Fruit fly (Drosophila melanogaster) whole organism, adult: ENCODE results near the gene CG7298.

ENCODE experiments used
- CG11617 ChIP-seq: fragments of 200-800 bp; sonication (Bioruptor generic); optimal IDR thresholded peaks from 2 replicates; lab custom pipeline; 2017; ENCODE audit warnings: mild to moderate bottlenecking, missing biosample characterization, missing genetic modification reagents, missing genetic modification characterization
- CG12768 ChIP-seq: fragments of 200-800 bp; sonication (Bioruptor generic); optimal IDR thresholded peaks from 2 replicates; lab custom pipeline; 2017; ENCODE audit warnings: missing biosample characterization, missing genetic modification characterization, mild to moderate bottlenecking, moderate library complexity, missing genetic modification reagents
- CG14711 ChIP-seq: fragments of 200-800 bp; sonication (Bioruptor generic); optimal IDR thresholded peaks from 2 replicates; lab custom pipeline; 2018; ENCODE audit warnings: missing biosample characterization, mild to moderate bottlenecking, missing genetic modification characterization, moderate library complexity
- CG1620 ChIP-seq: fragments of 200-800 bp; sonication (Bioruptor generic); optimal IDR thresholded peaks from 2 replicates; lab custom pipeline; 2016; ENCODE audit warnings: missing biosample characterization, missing genetic modification characterization
- CG33017 ChIP-seq: fragments of 200-800 bp; sonication (Bioruptor generic); optimal IDR thresholded peaks from 2 replicates; lab custom pipeline; 2018; ENCODE audit warnings: missing biosample characterization, mild to moderate bottlenecking, missing genetic modification characterization, moderate library complexity
- CG5204 ChIP-seq: fragments of 200-800 bp; sonication (Bioruptor generic); optimal IDR thresholded peaks from 2 replicates; lab custom pipeline; 2016; ENCODE audit warnings: missing biosample characterization, missing genetic modification characterization
- CG7045 ChIP-seq: fragments of 200-800 bp; sonication (Bioruptor generic); optimal IDR thresholded peaks from 2 replicates; lab custom pipeline; 2017; ENCODE audit warnings: missing biosample characterization, mild to moderate bottlenecking, missing genetic modification characterization
- CG7101 ChIP-seq: fragments of 200-800 bp; sonication (Bioruptor generic); optimal IDR thresholded peaks from 2 replicates; lab custom pipeline; 2018; ENCODE audit warnings: missing biosample characterization, mild to moderate bottlenecking, missing genetic modification characterization, moderate library complexity
- Clk ChIP-seq: fragments of 200-800 bp; sonication (Bioruptor generic); optimal IDR thresholded peaks from 2 replicates; lab custom pipeline; 2017; ENCODE audit warnings: missing biosample characterization, missing genetic modification characterization
- Crg-1 ChIP-seq: fragments of 200-800 bp; sonication (Bioruptor generic); optimal IDR thresholded peaks from 2 replicates; lab custom pipeline; 2016; ENCODE audit warnings: missing biosample characterization, missing genetic modification characterization
- Hr96 ChIP-seq: fragments of 200-800 bp; sonication (Bioruptor generic); optimal IDR thresholded peaks from 2 replicates; lab custom pipeline; 2016; ENCODE audit warnings: missing biosample characterization, missing genetic modification characterization
- Mnt ChIP-seq: fragments of 200-800 bp; sonication (Bioruptor generic); optimal IDR thresholded peaks from 2 replicates; lab custom pipeline; 2016; ENCODE audit warnings: missing biosample characterization, mild to moderate bottlenecking, missing genetic modification characterization
- bab1 ChIP-seq: fragments of 200-800 bp; sonication (Bioruptor generic); optimal IDR thresholded peaks from 3 replicates; lab custom pipeline; 2019; ENCODE audit warnings: missing biosample characterization, mild to moderate bottlenecking, missing genetic modification characterization, moderate library complexity
- cic ChIP-seq: fragments of 200-800 bp; sonication (Bioruptor generic); optimal IDR thresholded peaks from 2 replicates; lab custom pipeline; 2017; ENCODE audit warnings: missing biosample characterization, mild to moderate bottlenecking, missing genetic modification characterization, moderate library complexity
- cnc ChIP-seq, 2 experiments: fragments of >200 bp; optimal IDR thresholded peaks; 2 replicates each; lab custom pipeline; 2017
- kay ChIP-seq: fragments of 200-800 bp; sonication (Bioruptor generic); peaks from one replicate; lab custom pipeline; 2016; ENCODE audit warnings: missing biosample characterization, missing genetic modification characterization, borderline replicate concordance
- ovo ChIP-seq: fragments of 200-800 bp; sonication (Bioruptor generic); optimal IDR thresholded peaks from 2 replicates; lab custom pipeline; 2016; ENCODE audit warnings: missing biosample characterization, missing genetic modification characterization
- pad ChIP-seq: fragments of 200-800 bp; sonication (Bioruptor generic); optimal IDR thresholded peaks from 3 replicates; lab custom pipeline; 2017; ENCODE audit warnings: missing biosample characterization, missing genetic modification characterization, mild to moderate bottlenecking, moderate library complexity, missing genetic modification reagents
- tj ChIP-seq: fragments of 200-800 bp; sonication (Bioruptor generic); optimal IDR thresholded peaks from 3 replicates; lab custom pipeline; 2017; ENCODE audit warnings: missing biosample characterization, mild to moderate bottlenecking, missing genetic modification characterization, moderate library complexity
- toe ChIP-seq: fragments of 200-800 bp; sonication (Bioruptor generic); optimal IDR thresholded peaks from 2 replicates; lab custom pipeline; 2016; ENCODE audit warnings: missing biosample characterization, missing genetic modification characterization

Gene CG7298

DNA sequence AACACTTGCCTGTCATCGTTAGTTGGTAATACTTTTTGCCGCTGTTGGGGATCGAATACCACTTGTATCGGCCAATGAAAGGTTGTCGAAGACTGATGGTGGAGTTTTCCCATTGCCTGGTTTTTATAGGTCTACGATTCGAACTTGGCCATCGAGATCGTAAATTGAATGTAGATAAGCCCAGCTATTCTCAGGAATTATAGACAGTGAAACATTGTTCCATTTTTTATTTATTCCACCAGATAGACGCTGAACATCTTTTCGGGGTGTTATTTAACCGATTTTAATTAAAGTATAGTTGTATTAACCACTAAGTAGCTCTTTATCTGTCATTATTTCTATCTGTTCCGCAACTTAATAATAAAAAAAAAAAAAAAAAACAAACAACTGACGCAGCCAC is at the start of gene CG7298:
CG7298 (minus strand) TSS at position 101 of the 400 bp plus-strand sequence.
- no peak for TF ChIP-seq cnc (optimal IDR thresholded peaks at IDR 0.05; lab: Kevin White, UChicago)
- TF ChIP-seq kay (GFP tag; lab: Kevin White, UChicago) = no peak
- no peak for TF ChIP-seq Hr96 (GFP tag; lab: Kevin White, UChicago)
- TF ChIP-seq Crg-1 (GFP tag; lab: Kevin White, UChicago) = no peak
- TF ChIP-seq ovo = no peak

DNA sequence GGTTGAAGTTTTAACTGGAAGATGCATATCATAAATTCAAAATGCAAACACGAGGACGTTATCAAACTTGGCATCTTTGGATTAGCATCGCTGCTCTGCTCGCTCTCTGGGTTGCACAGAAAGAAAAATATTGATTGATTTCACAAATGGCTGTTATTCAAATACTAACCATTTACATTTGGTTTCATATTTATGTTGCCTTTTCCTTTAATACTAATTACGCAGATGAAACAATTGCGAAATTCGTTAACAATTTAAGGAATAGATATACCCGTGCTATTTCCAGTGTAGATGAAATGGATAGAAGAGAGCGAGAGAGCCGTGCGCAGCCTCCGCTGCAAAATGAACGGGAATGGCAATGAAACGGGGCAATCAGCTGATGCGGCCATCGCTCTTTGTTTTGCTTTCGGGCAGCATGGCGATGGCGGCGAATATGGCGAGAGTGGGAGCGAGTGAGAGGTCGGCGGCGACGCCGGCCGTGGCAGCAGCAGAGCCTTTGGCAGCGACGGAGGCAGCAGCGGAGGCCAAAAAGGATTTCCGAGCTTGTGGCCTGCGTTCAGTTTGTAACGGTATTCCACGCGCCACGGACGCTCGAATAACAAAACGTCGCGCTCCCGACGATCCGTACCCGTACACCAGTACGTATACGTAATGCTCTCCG is 44.2 kb upstream of the CG7298 start, which contains the start of gene rdgC:
rdgC (plus strand) TSS at position 568 of the 661 bp plus-strand sequence.
- peak; percentile 22 for TF ChIP-seq CG1620 (GFP tag; lab: Kevin White, UChicago)
- TF ChIP-seq ovo = peak; percentile 40
- TF ChIP-seq CG5204 (GFP tag; lab: Kevin White, UChicago) = peak; percentile 90
- peak; percentile 95 for TF ChIP-seq CG12768 (GFP tag; lab: Kevin White, UChicago)
- peak; percentile 90 for TF ChIP-seq Clk (GFP tag; lab: Kevin White, UChicago)
- peak; percentile 85 for TF ChIP-seq toe (GFP tag; lab: Kevin White, UChicago)
- TF ChIP-seq CG33017 (tag; lab: Kevin White, UChicago) = peak; percentile 93
- TF ChIP-seq Mnt = peak; percentile 4
- peak; percentile 50 for TF ChIP-seq tj (GFP tag; lab: Kevin White, UChicago)
- peak; percentile 35 for TF ChIP-seq cic
- TF ChIP-seq CG11617 (GFP tag; lab: Kevin White, UChicago) = peak; percentile 74
- peak; percentile 17 for TF ChIP-seq bab1
- peak; percentile 38 for TF ChIP-seq Crg-1 (GFP tag; lab: Kevin White, UChicago)
- TF ChIP-seq pad = peak; percentile 71
- TF ChIP-seq cnc (optimal IDR thresholded peaks at IDR 0.05; lab: Kevin White, UChicago) = no peak
- TF ChIP-seq kay (GFP tag; lab: Kevin White, UChicago) = peak; percentile 86
- TF ChIP-seq Hr96 (GFP tag; lab: Kevin White, UChicago) = peak; percentile 84
- peak; percentile 92 for TF ChIP-seq CG14711 (tag; lab: Kevin White, UChicago)
- peak; percentile 87 for TF ChIP-seq CG7101
- peak; percentile 94 for TF ChIP-seq CG7045 (GFP tag; lab: Kevin White, UChicago)

DNA sequence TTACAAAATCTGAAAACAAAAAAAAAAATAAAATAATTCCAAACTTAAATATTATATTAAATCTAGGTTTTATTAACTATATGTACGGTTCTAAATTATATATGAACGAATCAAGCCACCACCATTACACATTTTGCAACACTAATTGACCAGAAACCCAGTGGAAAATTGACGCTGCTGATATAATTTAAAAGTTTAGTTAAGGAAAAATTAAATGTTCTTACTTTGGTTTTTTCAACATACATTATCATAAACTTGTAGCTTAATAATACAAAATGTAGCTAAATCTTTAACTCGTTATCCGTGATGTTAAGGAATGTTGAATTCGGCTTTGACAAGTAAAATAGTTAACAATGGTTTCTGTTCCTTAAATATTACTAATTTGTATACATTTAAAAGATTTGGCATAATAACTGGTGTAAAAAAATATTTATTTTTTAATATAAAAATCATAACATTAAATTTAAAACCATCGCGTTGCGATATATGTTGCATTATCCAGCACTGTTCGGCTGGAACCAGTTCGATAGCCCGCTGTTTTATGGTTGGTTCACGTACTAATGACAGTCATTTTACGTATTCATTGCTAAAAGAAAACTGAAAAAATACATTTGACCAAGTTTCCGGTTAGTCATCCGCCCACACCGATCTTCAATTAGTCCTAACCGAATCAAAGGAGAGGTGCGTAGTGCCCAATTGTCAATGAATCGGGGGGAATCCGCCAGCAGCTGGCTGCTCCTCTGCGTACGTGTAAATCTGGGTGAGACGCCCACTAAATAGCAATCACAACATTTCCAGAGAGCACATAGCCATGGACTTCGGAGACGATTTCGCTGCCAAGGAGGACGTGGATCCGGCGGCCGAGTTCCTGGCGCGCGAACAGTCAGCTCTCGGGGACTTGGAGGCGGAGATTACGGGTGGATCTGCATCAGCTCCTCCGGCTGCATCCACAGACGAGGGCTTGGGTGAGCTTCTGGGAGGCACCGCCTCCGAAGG is 38.8 kb upstream of the CG7298 start:
- TF ChIP-seq cic (no peak), Crg-1 (GFP tag; lab: Kevin White, UChicago) (peak; percentile 40), pad (peak; percentile 60), CG1620 (GFP tag; lab: Kevin White, UChicago) (peak; percentile 12), cnc (optimal IDR thresholded peaks at IDR 0.05; lab: Kevin White, UChicago) (no peak), Hr96 (GFP tag; lab: Kevin White, UChicago) (peak; percentile 17), CG7045 (GFP tag; lab: Kevin White, UChicago) (peak; percentile 57), tj (GFP tag; lab: Kevin White, UChicago) (peak; percentile 34), ovo (peak; percentile 36), kay (GFP tag; lab: Kevin White, UChicago) (peak; percentile 82), bab1 (peak; percentile 1), CG5204 (GFP tag; lab: Kevin White, UChicago) (peak; percentile 52), Clk (GFP tag; lab: Kevin White, UChicago) (peak; percentile 47), CG33017 (tag; lab: Kevin White, UChicago) (peak; percentile 50), CG7101 (peak; percentile 70), CG11617 (GFP tag; lab: Kevin White, UChicago) (peak; percentile 78), CG12768 (GFP tag; lab: Kevin White, UChicago) (peak; percentile 66), toe (GFP tag; lab: Kevin White, UChicago) (peak; percentile 51), CG14711 (tag; lab: Kevin White, UChicago) (peak; percentile 68), Mnt (peak; percentile 17)

DNA sequence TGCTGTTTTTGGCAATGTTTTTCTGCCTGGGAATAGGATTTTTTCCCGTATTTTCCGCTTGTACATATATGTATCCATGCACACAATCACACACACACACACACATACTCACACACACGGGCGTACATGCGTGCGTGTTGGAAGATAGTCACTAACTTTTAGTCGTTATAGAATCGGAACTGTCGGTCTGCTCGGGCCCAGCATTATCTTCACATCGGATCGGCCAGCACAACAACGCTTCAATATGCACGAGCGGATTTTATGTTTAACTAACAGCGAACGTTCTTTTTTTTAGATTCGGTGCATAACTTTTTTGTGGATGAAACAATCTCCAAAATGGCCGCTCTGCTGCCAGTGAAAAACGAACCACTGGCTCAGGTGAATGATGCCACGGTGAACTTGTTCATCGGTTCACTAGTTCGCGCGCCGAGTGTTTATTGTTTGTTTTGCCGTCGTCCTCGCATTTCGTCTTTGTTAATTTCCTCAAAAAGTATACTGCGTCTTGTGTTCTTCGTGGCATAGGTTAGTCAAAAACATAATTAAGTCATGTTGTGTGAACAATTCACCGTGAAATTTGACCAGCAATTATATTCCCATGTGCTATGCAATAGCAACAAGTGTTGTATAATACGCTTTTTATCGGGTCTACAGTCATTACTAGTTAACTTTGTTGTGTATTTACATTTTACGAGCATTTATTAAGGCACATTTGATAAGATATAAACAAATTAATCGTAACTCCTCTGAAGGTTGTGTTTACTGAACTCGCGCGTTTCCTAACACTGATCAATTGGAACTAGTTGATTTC is 37.9 kb upstream of the CG7298 start, which contains the start of the genes CG6951 and CG17233:
CG6951 (plus strand) TSS at position 105 of the 808 bp plus-strand sequence.
CG17233 (minus strand) TSS at position 741 of the 808 bp plus-strand sequence.
- peak; percentile 19 for TF ChIP-seq toe (GFP tag; lab: Kevin White, UChicago)
- no peak for TF ChIP-seq ovo
- TF ChIP-seq bab1 = peak; percentile 26
- peak; percentile 34 for TF ChIP-seq Hr96 (GFP tag; lab: Kevin White, UChicago)
- peak; percentile 38 for TF ChIP-seq Mnt

DNA sequence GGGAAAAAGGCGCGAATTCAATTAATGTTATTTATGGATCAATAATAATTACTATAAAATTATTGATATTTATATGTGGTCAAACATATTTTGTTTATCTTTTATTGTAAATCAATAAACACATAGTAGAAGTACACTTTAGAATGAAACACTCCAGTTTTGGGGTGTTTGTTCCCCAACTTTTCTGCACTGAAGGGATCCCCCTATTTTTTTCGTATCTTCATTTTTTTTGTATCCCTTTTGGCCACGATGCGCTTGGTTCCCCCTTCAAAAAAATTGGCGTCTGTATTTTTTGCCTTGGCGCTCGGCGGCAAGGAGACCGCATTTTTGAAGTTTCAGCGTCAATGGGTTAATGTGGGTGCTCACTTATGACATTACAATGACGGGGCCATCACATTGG is 37.3 kb upstream of the CG7298 start, which contains the start of gene Clc:
Clc (plus strand) TSS at position 301 of the 400 bp plus-strand sequence.
- TF ChIP-seq CG33017 (tag; lab: Kevin White, UChicago) (no peak), CG11617 (GFP tag; lab: Kevin White, UChicago) (no peak), Clk (GFP tag; lab: Kevin White, UChicago) (no peak), CG14711 (tag; lab: Kevin White, UChicago) (no peak), CG1620 (GFP tag; lab: Kevin White, UChicago) (no peak), CG12768 (GFP tag; lab: Kevin White, UChicago) (no peak), ovo (no peak), CG7045 (GFP tag; lab: Kevin White, UChicago) (no peak), tj (GFP tag; lab: Kevin White, UChicago) (no peak), cic (no peak)
